Fruit fly (Drosophila melanogaster) whole organism, wandering third instar larva: ENCODE data around the gene CG34155.

ENCODE experiments used
- Abd-B ChIP-seq: fragments of >200 bp; optimal IDR thresholded peaks from 2 replicates; lab custom pipeline; 2017; ENCODE audit warnings: missing biosample characterization, missing genetic modification characterization
- CG32264 ChIP-seq: fragments of 200-800 bp; sonication (Bioruptor generic); optimal IDR thresholded peaks from 2 replicates; lab custom pipeline; 2016; ENCODE audit warnings: missing biosample characterization, missing genetic modification characterization
- CG9705 ChIP-seq: fragments of 200-800 bp; sonication (Bioruptor generic); optimal IDR thresholded peaks from 2 replicates; lab custom pipeline; 2018; ENCODE audit warnings: missing biosample characterization, mild to moderate bottlenecking, missing genetic modification characterization
- GATAd ChIP-seq: sonication (Bioruptor generic); optimal IDR thresholded peaks from 2 replicates; lab custom pipeline; 2016; ENCODE audit warnings: missing biosample characterization, missing genetic modification characterization
- Hnf4 ChIP-seq: fragments of 200-800 bp; sonication (Bioruptor generic); optimal IDR thresholded peaks from 2 replicates; lab custom pipeline; 2016; ENCODE audit warnings: missing biosample characterization, mild to moderate bottlenecking, missing genetic modification characterization
- Jra ChIP-seq: sonication (Bioruptor generic); optimal IDR thresholded peaks from 2 replicates; lab custom pipeline; 2016; ENCODE audit warnings: missing biosample characterization, missing genetic modification characterization
- Mio ChIP-seq: sonication (Bioruptor generic); optimal IDR thresholded peaks from 2 replicates; lab custom pipeline; 2016; ENCODE audit warnings: missing biosample characterization, missing genetic modification characterization
- Myc ChIP-seq: fragments of >200 bp; optimal IDR thresholded peaks from 2 replicates; lab custom pipeline; 2017
- N ChIP-seq: fragments of >200 bp; optimal IDR thresholded peaks from 2 replicates; lab custom pipeline; 2018; ENCODE audit warnings: missing biosample characterization, missing external identifiers, missing genetic modification characterization
- OdsH ChIP-seq: fragments of 200-800 bp; sonication (Bioruptor generic); optimal IDR thresholded peaks from 2 replicates; lab custom pipeline; 2016; ENCODE audit warnings: missing biosample characterization, mild to moderate bottlenecking, missing genetic modification characterization
- Rel ChIP-seq, 2 experiments: fragments of 200-800 bp; sonication (Bioruptor generic) in 1 of 2; optimal IDR thresholded peaks; 2 replicates in 1 of 2; 3 replicates in 1 of 2; lab custom pipeline; 2016 to 2019; ENCODE audit warnings: mild to moderate bottlenecking in 2 of 2, missing biosample characterization in 2 of 2, missing genetic modification characterization in 2 of 2, moderate library complexity in 1 of 2
- Sp1 ChIP-seq: fragments of 200-800 bp; sonication (Bioruptor generic); optimal IDR thresholded peaks from 3 replicates; lab custom pipeline; 2019; ENCODE audit warnings: missing biosample characterization, mild to moderate bottlenecking, missing genetic modification characterization, moderate library complexity
- Vsx2 ChIP-seq: fragments of 200-300, 225-300 bp; sonication (Bioruptor generic); optimal IDR thresholded peaks from 2 replicates; lab custom pipeline; 2018; ENCODE audit warnings: missing biosample characterization, missing genetic modification characterization; ENCODE audit not compliant: partially characterized antibody
- brk ChIP-seq: fragments of 200-800 bp; sonication (Bioruptor generic); optimal IDR thresholded peaks from 2 replicates; lab custom pipeline; 2016; ENCODE audit warnings: missing biosample characterization, mild to moderate bottlenecking, missing genetic modification characterization
- dsf ChIP-seq: sonication (Bioruptor generic); optimal IDR thresholded peaks from 2 replicates; lab custom pipeline; 2016; ENCODE audit warnings: missing biosample characterization, missing genetic modification characterization, borderline replicate concordance
- fru ChIP-seq: fragments of 200-800 bp; sonication (Bioruptor generic); optimal IDR thresholded peaks from 3 replicates; lab custom pipeline; 2016; ENCODE audit warnings: missing biosample characterization, mild to moderate bottlenecking, missing genetic modification characterization
- h ChIP-seq: fragments of 200-800 bp; sonication (Bioruptor generic); optimal IDR thresholded peaks from 3 replicates; lab custom pipeline; 2016; ENCODE audit warnings: missing biosample characterization, mild to moderate bottlenecking, missing genetic modification characterization
- jim ChIP-seq: fragments of 175-275, 200-325 bp; sonication (Bioruptor generic); optimal IDR thresholded peaks from 2 replicates; lab custom pipeline; 2016; ENCODE audit warnings: missing biosample characterization, mild to moderate bottlenecking, missing genetic modification characterization
- lola ChIP-seq: fragments of >200 bp; optimal IDR thresholded peaks from 2 replicates; lab custom pipeline; 2017; ENCODE audit warnings: missing biosample characterization, missing genetic modification characterization
- pan ChIP-seq: fragments of >200 bp; optimal IDR thresholded peaks from 2 replicates; lab custom pipeline; 2017
- psq ChIP-seq: fragments of 200-800 bp; sonication (Bioruptor generic); optimal IDR thresholded peaks from 3 replicates; lab custom pipeline; 2017; ENCODE audit warnings: missing biosample characterization, mild to moderate bottlenecking, missing genetic modification characterization, moderate library complexity
- rgr ChIP-seq: fragments of 200-800 bp; sonication (Bioruptor generic); optimal IDR thresholded peaks from 3 replicates; lab custom pipeline; 2016; ENCODE audit warnings: missing biosample characterization, mild to moderate bottlenecking, missing genetic modification characterization
- sage ChIP-seq: fragments of 200-800 bp; sonication (Bioruptor generic); optimal IDR thresholded peaks from 2 replicates; lab custom pipeline; 2016; ENCODE audit warnings: missing biosample characterization, mild to moderate bottlenecking, missing genetic modification characterization
- sv ChIP-seq: fragments of 200-800 bp; sonication (Bioruptor generic); optimal IDR thresholded peaks from 3 replicates; lab custom pipeline; 2016; ENCODE audit warnings: missing biosample characterization, missing genetic modification characterization

CG34155 gene

dm6 chr3R:30531989-30532653 lies 27.9 kb downstream of the CG34155 start, which contains the start of gene tmod (continued):
- TF ChIP-seq N (GFP tag; lab: Kevin White, UChicago) (no peak), OdsH (GFP tag; lab: Kevin White, UChicago) (peak; percentile 4), sage (no peak), Vsx2 (GFP tag; lab: Kevin White, UChicago) (no peak), h (GFP tag; lab: Kevin White, UChicago) (peak; percentile 55)

- no peak for TF ChIP-seq N (GFP tag; lab: Kevin White, UChicago)
- no peak for TF ChIP-seq Abd-B (GFP tag; lab: Kevin White, UChicago)
- no peak for TF ChIP-seq CG9705 (GFP tag; lab: Kevin White, UChicago)
- TF ChIP-seq, all 38 proteins: peak for 0
These were observed 28.8 kb downstream of the CG34155 start for dm6 chr3R:30531129-30531708.

dm6 chr3R:30529570-30529969 lies 30.4 kb downstream of the CG34155 start:
- no peak for TF ChIP-seq CG32264 (GFP tag; lab: Kevin White, UChicago)
- no peak for TF ChIP-seq rgr (GFP tag; lab: Kevin White, UChicago)
- no peak for TF ChIP-seq brk (GFP tag; lab: Kevin White, UChicago)
- TF ChIP-seq sage = no peak
- TF ChIP-seq psq (GFP tag; lab: Kevin White, UChicago) = no peak
- no peak for TF ChIP-seq pan (lab: Kevin White, UChicago)
- TF ChIP-seq sv (GFP tag; lab: Kevin White, UChicago) = no peak
- no peak for TF ChIP-seq fru (GFP tag; lab: Kevin White, UChicago)
- TF ChIP-seq dsf = no peak
- TF ChIP-seq Jra (GFP tag; lab: Kevin White, UChicago) = no peak
- TF ChIP-seq Mio (GFP tag; lab: Kevin White, UChicago) = no peak
- no peak for TF ChIP-seq Myc (lab: Kevin White, UChicago)
- TF ChIP-seq OdsH (GFP tag; lab: Kevin White, UChicago) = no peak
- no peak for TF ChIP-seq GATAd (GFP tag; lab: Kevin White, UChicago)
- TF ChIP-seq lola (GFP tag; lab: Kevin White, UChicago) = no peak

dm6 chr3R:30528692-30529305 lies 31.2 kb downstream of the CG34155 start:
- TF ChIP-seq N (GFP tag; lab: Kevin White, UChicago) (peak; percentile 67), lola (GFP tag; lab: Kevin White, UChicago) (peak; percentile 85), Vsx2 (GFP tag; lab: Kevin White, UChicago) (no peak), Myc (lab: Kevin White, UChicago) (peak; percentile 23), Abd-B (GFP tag; lab: Kevin White, UChicago) (peak; percentile 36), Hnf4 (GFP tag; lab: Kevin White, UChicago) (no peak)

dm6 chr3R:30526799-30527465 lies 33.1 kb downstream of the CG34155 start, which contains the start of gene jdp:
jdp (minus strand) TSS chr3R:30527037.
- TF ChIP-seq h (GFP tag; lab: Kevin White, UChicago) = no peak
- peak; percentile 42 for TF ChIP-seq jim (GFP tag; lab: Kevin White, UChicago)
- peak; percentile 45 for TF ChIP-seq Rel (GFP tag; optimal IDR thresholded peaks at IDR 0.05; lab: Kevin White, UChicago)
- peak; percentile 99 for TF ChIP-seq Rel (tag; optimal IDR thresholded peaks at IDR 0.05; lab: Kevin White, UChicago)
- no peak for TF ChIP-seq Abd-B (GFP tag; lab: Kevin White, UChicago)
- peak; percentile 0 for TF ChIP-seq Hnf4 (GFP tag; lab: Kevin White, UChicago)

dm6 chr3R:30525629-30526028 lies 34.4 kb downstream of the CG34155 start:
- no peak for TF ChIP-seq Mio (GFP tag; lab: Kevin White, UChicago)
- TF ChIP-seq lola (GFP tag; lab: Kevin White, UChicago) = no peak
- TF ChIP-seq Rel (GFP tag; optimal IDR thresholded peaks at IDR 0.05; lab: Kevin White, UChicago) = no peak
- TF ChIP-seq Rel (tag; optimal IDR thresholded peaks at IDR 0.05; lab: Kevin White, UChicago) = no peak
- no peak for TF ChIP-seq CG9705 (GFP tag; lab: Kevin White, UChicago)
- TF ChIP-seq Myc (lab: Kevin White, UChicago) = no peak
- no peak for TF ChIP-seq Sp1 (GFP tag; lab: Kevin White, UChicago)
